Fruit fly (Drosophila melanogaster): Measurements from ENCODE around the gene Jon25Bii.

- TF ChIP-seq pb (GFP tag; optimal IDR thresholded peaks at IDR 0.05) (peak; percentile 57), crc (GFP tag; optimal IDR thresholded peaks at IDR 0.05) (peak; percentile 59), ap (GFP tag; IDR thresholded peaks at IDR 0.05) (peak; percentile 26; the same call in 1 of the 2 replicates)
These were observed 47.4 kb upstream of the Jon25Bii start for dm6 chr2L:5000287-5000871.

Measured in whole organism, embryonic.